Worm (Caenorhabditis elegans) whole organism, midembryonic: ENCODE results near the gene F39B3.3.

Source experiments
- T22C8.4 ChIP-seq: fragments of 200-800 bp; sonication (Bioruptor generic); IDR thresholded peaks from 2 replicates; pipeline ENCODE4 v1.3.6; 2022; ENCODE audit warnings: missing genetic modification characterization, missing compliant biosample characterization
- cog-1 ChIP-seq: sonication (generic microtip); optimal IDR thresholded peaks from 2 replicates; lab custom pipeline; 2016; ENCODE audit warnings: missing genetic modification characterization, missing compliant biosample characterization
- flt-1 ChIP-seq: fragments of 200-800 bp; sonication (Bioruptor generic); IDR thresholded peaks from 2 replicates; pipeline ENCODE4 v1.3.6; 2022; ENCODE audit warnings: missing genetic modification characterization, missing compliant biosample characterization
- klf-2 ChIP-seq: fragments of 200-800 bp; sonication (Bioruptor generic); conservative IDR thresholded peaks from 2 replicates; pipeline ENCODE4 v1.3.6; 2022; ENCODE audit warnings: missing genetic modification reagents, missing genetic modification characterization, missing compliant biosample characterization
- med-1 ChIP-seq: sonication (generic microtip); optimal IDR thresholded peaks from 2 replicates; lab custom pipeline; 2017; ENCODE audit warnings: missing genetic modification characterization, mild to moderate bottlenecking, missing compliant biosample characterization, antibody characterized with exemption, missing genetic modification reagents; ENCODE audit not compliant: insufficient read depth
- ref-1 ChIP-seq: fragments of 200-800 bp; sonication (Bioruptor generic); conservative IDR thresholded peaks from 2 replicates; pipeline ENCODE4 v1.3.6; 2022; ENCODE audit warnings: missing genetic modification reagents, missing genetic modification characterization, missing compliant biosample characterization
- tab-1 ChIP-seq: fragments of 200-800 bp; sonication (Bioruptor generic); IDR thresholded peaks from 2 replicates; pipeline ENCODE4 v1.3.6; 2022; ENCODE audit warnings: missing genetic modification characterization, missing compliant biosample characterization
- ztf-23 ChIP-seq: fragments of 200-800 bp; sonication (Bioruptor generic); IDR thresholded peaks from 2 replicates; pipeline ENCODE4 v1.3.6; 2022; ENCODE audit warnings: missing genetic modification reagents, missing genetic modification characterization, missing compliant biosample characterization
- ztf-29 ChIP-seq: fragments of 200-800 bp; sonication (Bioruptor generic); IDR thresholded peaks from 2 replicates; pipeline ENCODE4 v1.3.6; 2022; ENCODE audit warnings: missing genetic modification reagents, missing genetic modification characterization, missing compliant biosample characterization

- TF ChIP-seq ztf-29 (GFP tag; lab: Robert Waterston, UW) (no peak), flt-1 (GFP tag; lab: Robert Waterston, UW) (no peak), ref-1 (GFP tag; lab: Robert Waterston, UW) (no peak), med-1 (GFP tag; lab: Kevin White, UChicago) (no peak), ztf-23 (GFP tag; lab: Robert Waterston, UW) (no peak), tab-1 (GFP tag; lab: Robert Waterston, UW) (no peak), cog-1 (tag; lab: Kevin White, UChicago) (no peak), T22C8.4 (no peak), klf-2 (GFP tag; lab: Robert Waterston, UW) (no peak)
These were observed 21.2 kb upstream of the F39B3.3 start, which contains the start of gene lec-9 for ce11 chrX:17600139-17600538.
